Worm (Caenorhabditis elegans): ENCODE results near the gene Y67D8C.7.
A peak's percentile ranks its signal among the peaks of the same experiment; 100 is the strongest.

Y67D8C.7 gene

DNA sequence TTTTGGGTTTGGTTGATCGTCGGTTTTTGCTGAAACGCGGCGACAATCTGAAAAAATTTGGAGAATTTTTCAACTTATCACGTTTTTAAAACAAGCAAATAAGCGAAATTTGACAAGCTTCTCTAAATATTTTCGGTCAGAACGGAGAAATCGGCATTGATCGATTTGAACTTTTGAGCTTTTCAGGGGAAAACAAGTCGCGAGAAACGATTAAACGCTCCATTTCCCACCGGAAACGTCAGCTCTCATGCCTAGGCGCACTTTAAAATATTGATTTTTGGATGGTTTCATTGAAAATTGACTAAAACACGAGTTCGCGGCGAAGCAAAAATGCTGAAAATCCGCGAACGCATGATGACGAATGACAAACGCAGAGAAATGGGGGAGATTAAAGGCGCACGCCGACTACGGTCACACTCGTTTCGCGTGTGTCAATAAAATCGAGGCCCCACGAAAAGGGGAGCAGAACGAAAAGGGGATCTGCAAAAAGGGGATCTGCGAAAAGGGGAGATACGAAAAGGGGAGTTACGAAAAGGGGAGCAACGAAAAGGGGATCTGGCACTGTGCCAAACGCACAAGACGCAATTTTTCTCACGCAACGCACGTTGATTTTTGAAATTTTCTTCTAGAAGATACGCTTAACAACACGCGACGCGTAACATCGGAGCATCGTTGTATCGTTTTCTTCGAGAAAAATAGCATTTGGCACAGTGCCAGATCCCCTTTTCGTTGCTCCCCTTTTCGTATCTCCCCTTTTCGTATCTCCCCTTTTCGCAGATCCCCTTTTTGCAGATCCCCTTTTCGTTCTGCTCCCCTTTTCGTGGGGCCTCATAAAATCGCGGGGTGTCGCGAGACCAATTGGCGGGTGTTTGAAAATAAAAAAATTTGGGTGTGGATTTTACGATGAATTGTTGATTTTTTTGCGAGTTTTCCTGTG is 16.4 kb downstream of the Y67D8C.7 start, which contains the start of gene eel-1:
TSS of gene eel-1 (minus strand) at position 51 of the 937 bp plus-strand sequence.
- TF ChIP-seq ham-2 (GFP tag; optimal IDR thresholded peaks at IDR 0.05) (peak; percentile 64), pha-4 (tag; optimal IDR thresholded peaks at IDR 0.05) (peak; percentile 78), ceh-43 (GFP tag; optimal IDR thresholded peaks at IDR 0.05) (peak; percentile 57), mls-2 (tag; optimal IDR thresholded peaks at IDR 0.05) (peak; percentile 90), sptf-1 (tag; optimal IDR thresholded peaks at IDR 0.05) (peak; percentile 93), bed-3 (GFP tag; optimal IDR thresholded peaks at IDR 0.05) (peak; percentile 72), tbx-8 (GFP tag; optimal IDR thresholded peaks at IDR 0.05) (peak; percentile 74), flh-1 (GFP tag; optimal IDR thresholded peaks at IDR 0.05) (peak; percentile 20), lsy-2 (tag; optimal IDR thresholded peaks at IDR 0.05) (peak; percentile 95), lin-13 (tag; optimal IDR thresholded peaks at IDR 0.05) (peak; percentile 95), M03D4.4 (tag; optimal IDR thresholded peaks at IDR 0.05) (peak; percentile 86), unc-120 (tag; optimal IDR thresholded peaks at IDR 0.05; ENCODE audit: poor library complexity, severe bottlenecking) (peak; percentile 92), hlh-1 (tag; optimal IDR thresholded peaks at IDR 0.05) (peak; percentile 14), sem-2 (GFP tag; optimal IDR thresholded peaks at IDR 0.05) (peak; percentile 69), lin-32 (GFP tag; optimal IDR thresholded peaks at IDR 0.05) (peak; percentile 74), drap-1 (GFP tag; optimal IDR thresholded peaks at IDR 0.05) (peak; percentile 89), ceh-83 (GFP tag; optimal IDR thresholded peaks at IDR 0.05) (peak; percentile 75), mep-1 (tag; optimal IDR thresholded peaks at IDR 0.05) (peak; percentile 74), cnd-1 (tag; optimal IDR thresholded peaks at IDR 0.05) (peak; percentile 83)

DNA sequence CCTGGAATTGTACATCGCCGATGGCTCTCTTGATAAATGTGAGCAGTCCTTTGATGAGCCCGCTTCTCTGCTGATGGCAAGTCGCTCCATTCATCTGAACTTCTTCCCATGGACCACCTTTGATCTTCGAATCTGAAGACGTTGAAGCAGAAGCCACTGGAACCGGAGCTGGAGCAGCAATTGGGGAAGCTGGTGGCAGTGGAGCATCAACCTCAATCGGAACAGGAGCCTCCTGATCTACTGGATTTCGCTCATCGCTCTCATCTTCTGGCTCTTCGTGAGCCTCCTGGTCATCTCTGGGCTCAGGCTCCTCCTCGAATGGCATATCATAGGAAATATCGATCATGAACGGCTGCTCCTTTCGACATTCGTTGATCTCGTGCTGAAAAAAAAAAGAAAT is 19.8 kb downstream of the Y67D8C.7 start:
- no peak for TF ChIP-seq ceh-43 (GFP tag; optimal IDR thresholded peaks at IDR 0.05)
- no peak for TF ChIP-seq blmp-1 (tag; optimal IDR thresholded peaks at IDR 0.05)
- no peak for TF ChIP-seq zip-8 (tag; optimal IDR thresholded peaks at IDR 0.05)
- TF ChIP-seq nhr-2 (tag; optimal IDR thresholded peaks at IDR 0.05): no peak
- no peak for TF ChIP-seq elt-1 (tag; optimal IDR thresholded peaks at IDR 0.05; ENCODE audit: borderline replicate concordance, insufficient read depth)
- no peak for TF ChIP-seq pha-4 (tag; optimal IDR thresholded peaks at IDR 0.05)
- TF ChIP-seq elt-3 (tag; optimal IDR thresholded peaks at IDR 0.05): no peak
- TF ChIP-seq snpc-4 (tag; optimal IDR thresholded peaks at IDR 0.05): no peak
- TF ChIP-seq sptf-1 (tag; optimal IDR thresholded peaks at IDR 0.05): no peak
- TF ChIP-seq hlh-1 (tag; optimal IDR thresholded peaks at IDR 0.05): no peak

DNA sequence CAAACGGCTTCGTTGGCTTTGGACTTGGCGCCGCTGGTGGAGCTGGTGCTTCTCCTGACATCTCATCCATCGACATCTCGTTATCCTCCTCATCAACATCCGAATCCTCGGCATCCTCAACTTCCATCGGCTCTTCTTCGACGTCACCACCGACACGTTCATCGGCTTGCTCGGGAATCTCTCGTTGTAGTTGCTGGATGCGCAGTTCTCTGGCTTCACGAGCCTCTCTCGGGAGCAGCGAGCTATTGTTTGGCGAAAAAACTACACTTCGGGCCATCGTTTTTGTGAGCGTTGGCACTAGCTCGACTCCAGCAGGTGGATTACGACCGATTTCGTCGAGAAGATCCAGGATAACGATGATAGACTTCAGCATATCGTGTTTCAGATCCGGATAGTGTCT is 20.7 kb downstream of the Y67D8C.7 start:
- TF ChIP-seq elt-3 (tag; optimal IDR thresholded peaks at IDR 0.05) (no peak), pha-4 (tag; optimal IDR thresholded peaks at IDR 0.05) (no peak)

DNA sequence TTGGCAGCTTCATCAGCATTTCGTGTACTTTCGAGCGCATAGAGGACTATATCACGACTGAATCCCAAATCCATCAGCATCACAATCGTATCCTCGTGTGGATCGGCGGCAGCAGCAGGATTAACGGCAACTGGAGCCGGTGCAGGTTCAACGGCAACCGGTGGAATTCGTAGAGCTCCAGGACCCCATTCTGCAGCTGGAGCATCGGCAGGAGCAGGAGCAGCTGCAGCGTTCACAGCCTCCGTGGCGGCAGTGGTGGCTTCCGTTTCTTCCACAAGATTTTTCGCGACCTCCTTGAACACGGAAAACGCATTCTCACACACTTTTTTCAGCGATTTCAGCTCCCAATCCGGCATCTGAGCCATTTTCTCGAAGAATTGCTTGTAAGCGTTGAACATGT is 22.6 kb downstream of the Y67D8C.7 start:
- TF ChIP-seq nhr-237 (tag; optimal IDR thresholded peaks at IDR 0.05) (no peak), elt-1 (tag; optimal IDR thresholded peaks at IDR 0.05; ENCODE audit: borderline replicate concordance, insufficient read depth) (no peak), flh-1 (GFP tag; optimal IDR thresholded peaks at IDR 0.05) (no peak), mab-5 (tag; optimal IDR thresholded peaks at IDR 0.05) (no peak), mls-2 (tag; optimal IDR thresholded peaks at IDR 0.05) (no peak), bed-3 (GFP tag; optimal IDR thresholded peaks at IDR 0.05) (no peak), nhr-28 (tag; optimal IDR thresholded peaks at IDR 0.05) (no peak), nhr-2 (tag; optimal IDR thresholded peaks at IDR 0.05) (no peak), lin-13 (tag; optimal IDR thresholded peaks at IDR 0.05) (no peak), mep-1 (tag; optimal IDR thresholded peaks at IDR 0.05) (no peak), lin-32 (GFP tag; optimal IDR thresholded peaks at IDR 0.05) (no peak), ces-1 (GFP tag; optimal IDR thresholded peaks at IDR 0.05) (no peak), M03D4.4 (tag; optimal IDR thresholded peaks at IDR 0.05) (no peak), blmp-1 (tag; optimal IDR thresholded peaks at IDR 0.05) (no peak), ceh-83 (GFP tag; optimal IDR thresholded peaks at IDR 0.05) (no peak), unc-39 (tag; optimal IDR thresholded peaks at IDR 0.05) (no peak), unc-120 (tag; optimal IDR thresholded peaks at IDR 0.05; ENCODE audit: poor library complexity, severe bottlenecking) (no peak), sptf-1 (tag; optimal IDR thresholded peaks at IDR 0.05) (no peak)
